Fruit fly (Drosophila melanogaster): ENCODE measurements around the gene CG10481.

- TF ChIP-seq jim (GFP tag; optimal IDR thresholded peaks at IDR 0.05): no peak
- TF ChIP-seq psq (GFP tag; optimal IDR thresholded peaks at IDR 0.05): no peak
- no peak for TF ChIP-seq h (GFP tag; optimal IDR thresholded peaks at IDR 0.05)
- no peak for TF ChIP-seq Rel (GFP tag; optimal IDR thresholded peaks at IDR 0.05)
- TF ChIP-seq Rel (tag; optimal IDR thresholded peaks at IDR 0.05): no peak
- TF ChIP-seq usp (GFP tag; optimal IDR thresholded peaks at IDR 0.05): no peak
- no peak for TF ChIP-seq HLH106 (tag; optimal IDR thresholded peaks at IDR 0.05)
- TF ChIP-seq Hr78 (GFP tag; optimal IDR thresholded peaks at IDR 0.05): no peak
- TF ChIP-seq brk (GFP tag; optimal IDR thresholded peaks at IDR 0.05): no peak
These were observed 47.7 kb upstream of the CG10481 start for dm6 chr2L:19940036-19940435.

All from whole organism, wandering third instar larva.